Worm (Caenorhabditis elegans): ENCODE results near the gene nhr-227.
"Not testable (repeated sequence)": the region's sequence is repeated elsewhere in the genome, so short reads cannot be mapped to it uniquely, and the experiment has no call there.

The nhr-227 gene

DNA sequence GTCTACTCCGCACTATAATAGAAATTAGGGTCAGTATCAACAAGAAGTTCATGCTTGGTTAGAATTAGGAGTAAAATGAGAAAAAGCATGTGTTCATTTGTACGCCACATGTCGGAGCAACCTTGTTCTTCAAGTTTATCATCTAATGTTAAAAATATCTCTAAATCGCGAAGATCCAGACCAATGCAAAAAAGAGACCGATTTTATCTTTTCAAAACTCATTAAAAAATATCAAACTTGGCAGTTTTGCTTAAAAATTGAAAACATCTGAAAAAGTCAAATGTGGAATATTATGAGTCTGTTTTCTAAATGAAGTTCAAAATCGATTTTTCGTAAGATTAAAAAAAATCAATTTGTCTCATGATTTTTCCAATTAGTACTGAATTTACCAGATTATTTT lies 35.8 kb downstream of the nhr-227 start, which contains the start of gene Y19D10B.6:
TSS of gene Y19D10B.6 (minus strand) at position 101 of the 400 bp plus-strand sequence.
- not testable (repeated sequence) for TF ChIP-seq dao-5, W03F9.2, him-1 (tag; optimal IDR thresholded peaks at IDR 0.05)

DNA sequence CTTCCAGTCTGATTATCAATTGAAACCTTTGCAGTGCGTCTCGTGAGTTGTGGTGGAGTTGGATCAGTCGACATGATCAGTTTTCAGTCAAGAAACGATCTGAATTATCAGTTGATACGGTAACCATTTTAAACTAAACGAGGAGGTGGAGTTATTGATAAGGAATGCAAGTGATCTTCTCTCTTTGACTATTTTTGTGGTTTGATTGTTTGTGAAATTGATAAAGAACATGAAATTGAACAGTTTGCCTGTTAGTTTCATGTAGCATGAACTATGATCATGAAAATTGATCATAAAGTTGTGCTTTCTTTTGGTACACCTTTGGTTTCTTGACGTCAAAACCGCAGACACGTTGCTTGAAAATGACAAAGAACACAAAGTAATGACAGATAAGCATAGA lies 37.2 kb downstream of the nhr-227 start, which contains the start of gene pud-1.2:
TSS of gene pud-1.2 (minus strand) at position 101 of the 400 bp plus-strand sequence.
- not testable (repeated sequence) for TF ChIP-seq dao-5, W03F9.2, him-1 (tag; optimal IDR thresholded peaks at IDR 0.05)

DNA sequence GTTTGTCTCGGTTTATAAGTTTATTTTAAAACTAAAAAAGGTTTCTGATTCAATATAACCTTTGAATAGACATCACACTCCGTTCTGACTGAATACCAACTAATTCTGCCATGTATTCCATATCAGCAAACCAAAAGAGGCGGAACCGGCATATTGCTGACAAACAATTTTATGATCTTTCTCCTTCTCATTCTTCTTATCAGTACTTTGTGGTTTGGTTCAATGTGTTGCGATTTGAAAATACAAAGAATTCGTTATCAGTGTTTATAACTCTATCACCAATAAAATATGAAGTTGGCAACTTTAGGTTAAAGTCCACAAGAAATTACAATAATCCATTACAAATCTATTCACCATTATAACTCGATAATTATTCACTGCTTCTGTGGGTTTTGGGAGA lies 39.0 kb downstream of the nhr-227 start:
- TF ChIP-seq dao-5 (tag; optimal IDR thresholded peaks at IDR 0.05) = no peak
- no peak for TF ChIP-seq him-1 (tag; optimal IDR thresholded peaks at IDR 0.05)
- TF ChIP-seq W03F9.2 (tag; optimal IDR thresholded peaks at IDR 0.05) = no peak

DNA sequence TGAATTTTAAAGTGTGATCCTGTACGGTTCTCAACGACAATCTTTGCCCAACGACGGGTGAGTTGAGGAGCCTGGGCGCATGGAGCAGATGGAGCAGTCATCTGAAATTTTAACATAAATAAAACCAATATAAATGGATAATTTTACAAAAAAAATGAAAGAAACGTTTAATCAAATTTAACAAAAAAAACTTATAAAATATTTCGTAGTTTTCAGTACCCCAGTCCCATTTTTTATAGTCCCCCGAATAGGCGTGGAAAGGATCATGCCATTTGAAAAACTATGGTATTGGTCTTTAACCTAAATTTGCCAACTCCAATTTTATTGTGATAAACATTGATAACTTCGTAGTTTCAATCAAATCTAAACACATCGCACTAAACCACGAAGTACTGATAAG lies 39.8 kb downstream of the nhr-227 start, which contains the start of gene pud-3:
TSS of gene pud-3 (minus strand) at position 101 of the 400 bp plus-strand sequence.
- TF ChIP-seq him-1 (tag; optimal IDR thresholded peaks at IDR 0.05) = no peak

DNA sequence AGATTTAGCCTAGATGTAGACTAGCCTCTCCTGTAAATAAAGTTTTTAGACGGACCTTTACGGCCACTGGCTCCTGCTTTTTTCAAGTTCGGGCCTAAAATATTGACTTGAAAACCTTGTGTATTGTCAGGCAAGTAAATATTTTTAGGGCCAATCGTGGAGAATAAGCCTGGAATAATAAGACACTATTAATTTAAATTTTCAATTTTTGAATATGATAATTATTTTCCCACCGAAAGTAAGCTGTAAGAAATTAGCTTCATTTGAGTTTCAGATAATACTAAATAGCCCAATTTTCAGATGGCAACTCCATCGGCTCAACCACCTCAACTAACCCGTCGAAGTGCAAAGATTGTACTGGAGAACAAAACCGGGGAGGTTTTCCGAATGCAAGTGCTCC lies 41.1 kb downstream of the nhr-227 start, which contains the start of gene pud-4:
TSS of gene pud-4 (plus strand) at position 301 of the 400 bp plus-strand sequence.
- TF ChIP-seq him-1 (tag; optimal IDR thresholded peaks at IDR 0.05) (no peak), dao-5 (tag; optimal IDR thresholded peaks at IDR 0.05) (no peak), W03F9.2 (tag; optimal IDR thresholded peaks at IDR 0.05) (no peak)

DNA sequence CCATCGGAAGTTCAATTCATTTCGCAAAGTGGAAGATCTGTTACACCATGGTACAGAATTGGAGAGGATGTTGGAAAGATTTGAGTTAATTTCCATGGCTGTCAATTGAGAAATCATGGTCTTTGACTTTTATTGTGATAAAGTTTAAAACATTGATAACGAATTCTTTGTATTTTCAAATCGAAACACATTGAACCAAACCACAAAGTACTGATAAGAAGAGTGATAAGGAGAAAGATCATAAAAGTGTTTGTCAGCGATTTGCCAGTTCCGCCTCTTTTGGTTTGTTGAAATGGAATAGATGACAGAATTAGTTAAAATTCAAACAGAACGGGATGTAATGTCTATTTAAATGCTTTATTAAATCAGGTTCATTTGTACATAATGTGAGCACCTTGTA lies 41.9 kb downstream of the nhr-227 start:
- TF ChIP-seq him-1 (tag; optimal IDR thresholded peaks at IDR 0.05) (no peak), W03F9.2 (tag; optimal IDR thresholded peaks at IDR 0.05) (no peak), dao-5 (tag; optimal IDR thresholded peaks at IDR 0.05) (no peak)

DNA sequence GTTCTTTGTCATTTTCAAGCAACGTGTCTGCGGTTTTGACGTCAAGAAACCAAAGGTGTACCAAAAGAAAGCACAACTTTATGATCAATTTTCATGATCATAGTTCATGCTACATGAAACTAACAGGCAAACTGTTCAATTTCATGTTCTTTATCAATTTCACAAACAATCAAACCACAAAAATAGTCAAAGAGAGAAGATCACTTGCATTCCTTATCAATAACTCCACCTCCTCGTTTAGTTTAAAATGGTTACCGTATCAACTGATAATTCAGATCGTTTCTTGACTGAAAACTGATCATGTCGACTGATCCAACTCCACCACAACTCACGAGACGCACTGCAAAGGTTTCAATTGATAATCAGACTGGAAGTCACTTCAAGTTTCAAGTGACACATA lies 44.9 kb downstream of the nhr-227 start, which contains the start of gene pud-1.1:
TSS of gene pud-1.1 (plus strand) at position 301 of the 400 bp plus-strand sequence.
- not testable (repeated sequence) for TF ChIP-seq W03F9.2, dao-5, him-1 (tag; optimal IDR thresholded peaks at IDR 0.05)

DNA sequence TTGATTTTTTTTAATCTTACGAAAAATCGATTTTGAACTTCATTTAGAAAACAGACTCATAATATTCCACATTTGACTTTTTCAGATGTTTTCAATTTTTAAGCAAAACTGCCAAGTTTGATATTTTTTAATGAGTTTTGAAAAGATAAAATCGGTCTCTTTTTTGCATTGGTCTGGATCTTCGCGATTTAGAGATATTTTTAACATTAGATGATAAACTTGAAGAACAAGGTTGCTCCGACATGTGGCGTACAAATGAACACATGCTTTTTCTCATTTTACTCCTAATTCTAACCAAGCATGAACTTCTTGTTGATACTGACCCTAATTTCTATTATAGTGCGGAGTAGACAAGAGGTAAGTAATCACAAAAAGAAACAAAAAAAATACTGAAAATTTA lies 46.4 kb downstream of the nhr-227 start, which contains the start of gene irld-32:
TSS of gene irld-32 (plus strand) at position 301 of the 400 bp plus-strand sequence.
- TF ChIP-seq W03F9.2, dao-5, him-1 (tag; optimal IDR thresholded peaks at IDR 0.05): not testable (repeated sequence)

DNA sequence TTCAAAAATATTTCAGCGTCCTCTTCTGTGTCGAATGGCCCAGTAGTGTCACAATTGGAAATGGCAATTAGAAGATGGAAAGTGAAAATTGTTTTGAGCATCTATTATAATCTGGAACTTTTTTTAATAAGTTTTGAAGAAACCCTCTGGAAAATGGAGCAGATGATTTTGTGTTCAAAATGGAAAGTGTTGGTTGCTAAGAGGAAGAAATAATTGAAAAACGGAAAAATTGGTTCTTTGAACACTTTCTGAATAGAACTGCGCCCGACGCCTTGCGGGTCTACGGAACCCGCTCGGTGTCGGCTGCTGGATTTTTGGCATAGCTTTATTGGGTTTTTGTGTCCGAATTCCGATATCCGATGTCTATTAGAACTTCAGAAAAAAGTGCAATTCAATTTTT lies 50.9 kb downstream of the nhr-227 start, which contains the start of gene irld-28:
TSS of gene irld-28 (minus strand) at position 101 of the 400 bp plus-strand sequence.
- no peak for TF ChIP-seq dao-5 (tag; optimal IDR thresholded peaks at IDR 0.05)
- TF ChIP-seq W03F9.2 (tag; optimal IDR thresholded peaks at IDR 0.05) = no peak
